Worm (Caenorhabditis elegans) whole organism, L4/young adult: ENCODE results near the gene ttc-17.

Experiments used
- dao-5 ChIP-seq: sonication (generic microtip); optimal IDR thresholded peaks from 2 replicates; lab custom pipeline; 2016; ENCODE audit warnings: missing genotype, missing genetic modification characterization, moderate library complexity, missing compliant biosample characterization
- him-1 ChIP-seq: sonication (generic microtip); optimal IDR thresholded peaks from 2 replicates; lab custom pipeline; 2016; ENCODE audit warnings: missing genotype, missing genetic modification reagents, missing genetic modification characterization, missing compliant biosample characterization

DNA sequence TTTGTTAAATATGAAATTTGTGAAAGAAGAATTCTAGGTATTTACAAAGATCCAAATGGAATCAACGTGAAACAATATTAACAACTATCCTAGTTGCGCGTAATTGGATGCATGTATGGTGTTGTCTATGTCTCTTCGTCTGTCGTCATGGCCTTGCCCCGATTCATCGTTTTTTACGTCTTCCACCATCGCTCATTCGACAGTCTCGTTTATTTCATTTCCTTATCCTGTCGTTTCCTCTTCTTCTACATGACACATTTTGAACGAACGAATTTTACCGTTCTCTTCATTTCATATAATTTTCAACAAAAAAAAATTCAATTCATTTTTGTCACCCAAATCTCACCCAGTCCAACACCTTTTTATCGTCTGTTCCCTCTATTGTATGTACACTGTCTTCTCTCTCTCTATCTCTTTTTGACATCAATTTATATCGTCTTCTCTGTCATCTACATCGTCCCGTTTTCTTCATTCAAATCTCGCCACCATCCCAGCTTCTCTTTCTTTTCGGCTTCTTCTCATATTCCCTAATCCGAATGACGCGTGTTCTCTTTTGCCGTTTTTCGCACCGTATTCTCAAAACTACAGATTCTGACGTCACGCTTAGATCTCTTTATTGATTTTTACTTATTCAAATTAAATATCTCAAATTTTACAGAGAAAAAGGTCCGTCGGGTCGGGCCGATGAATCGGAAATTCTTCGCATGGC, at the start of gene ttc-17:
- TF ChIP-seq dao-5, result no peak
- no peak for TF ChIP-seq him-1
